Worm (Caenorhabditis elegans) whole organism, L3 larva: Measurements from ENCODE around the gene nhr-149.

ENCODE experiments used
- ZK546.5 ChIP-seq: sonication (generic microtip); optimal IDR thresholded peaks from 2 replicates; lab custom pipeline; 2017; ENCODE audit warnings: missing biosample characterization, missing genetic modification characterization
- ama-1 ChIP-seq: fragments of 150-350 bp; optimal IDR thresholded peaks from 2 replicates; lab custom pipeline; 2018
- elt-2 ChIP-seq: sonication (generic microtip); optimal IDR thresholded peaks from 2 replicates; lab custom pipeline; 2016; ENCODE audit warnings: missing genetic modification reagents, mild to moderate bottlenecking, missing genetic modification characterization, missing compliant biosample characterization
- lin-15B ChIP-seq: fragments of 150-350 bp; optimal IDR thresholded peaks from 2 replicates; lab custom pipeline; 2014; ENCODE audit warnings: missing biosample characterization, missing genetic modification characterization
- mdl-1 ChIP-seq: fragments of 150-350 bp; optimal IDR thresholded peaks from 2 replicates; lab custom pipeline; 2014; ENCODE audit warnings: missing biosample characterization, missing genetic modification characterization
- pha-4 ChIP-seq: fragments of 150-350 bp; optimal IDR thresholded peaks from 2 replicates; lab custom pipeline; 2014; ENCODE audit warnings: missing biosample characterization, missing genetic modification reagents, missing genetic modification characterization
- snpc-4 ChIP-seq: fragments of 150-350 bp; optimal IDR thresholded peaks from 2 replicates; lab custom pipeline; 2014; ENCODE audit warnings: missing biosample characterization, missing genetic modification characterization

ce11 chrV:7374090-7374489 is 24.6 kb upstream of the nhr-149 start, which contains the start of gene srx-56:
- TF ChIP-seq snpc-4 (no peak), pha-4 (tag; lab: Kevin White, UChicago) (no peak), ama-1 (no peak), ZK546.5 (tag; lab: Kevin White, UChicago) (no peak), lin-15B (no peak), elt-2 (no peak), mdl-1 (tag; lab: Kevin White, UChicago) (no peak)
